Worm (Caenorhabditis elegans): ENCODE measurements around the gene C05C10.8.

- no peak for TF ChIP-seq ama-1 (optimal IDR thresholded peaks at IDR 0.05)
- TF ChIP-seq ZK546.5 (tag; optimal IDR thresholded peaks at IDR 0.05), result no peak
These were observed 16.8 kb upstream of the C05C10.8 start for ce11 chrII:9934570-9934969.
